Fruit fly (Drosophila melanogaster) whole organism: ENCODE data around the gene CG46339.

Experiments used
- CG8478 ChIP-seq: fragments of >200 bp; optimal IDR thresholded peaks from 2 replicates; lab custom pipeline; 2018; ENCODE audit warnings: inconsistent platforms
- Dll ChIP-seq: fragments of >200 bp; optimal IDR thresholded peaks from 2 replicates; lab custom pipeline; 2017
- EcR ChIP-seq, 2 experiments: fragments of >200 bp; optimal IDR thresholded peaks; 2 replicates each; lab custom pipeline; 2017; ENCODE audit warnings: missing biosample characterization in 2 of 2, missing genetic modification characterization in 2 of 2, missing genetic modification reagents in 2 of 2
- pan ChIP-seq: fragments of >200 bp; optimal IDR thresholded peaks from 2 replicates; lab custom pipeline; 2017
- psq ChIP-seq: fragments of >200 bp; optimal IDR thresholded peaks from 2 replicates; lab custom pipeline; 2017
- usp ChIP-seq: fragments of >200 bp; optimal IDR thresholded peaks from 2 replicates; lab custom pipeline; 2017; ENCODE audit warnings: missing biosample characterization, missing genetic modification characterization, mixed read lengths

The CG46339 gene

DNA sequence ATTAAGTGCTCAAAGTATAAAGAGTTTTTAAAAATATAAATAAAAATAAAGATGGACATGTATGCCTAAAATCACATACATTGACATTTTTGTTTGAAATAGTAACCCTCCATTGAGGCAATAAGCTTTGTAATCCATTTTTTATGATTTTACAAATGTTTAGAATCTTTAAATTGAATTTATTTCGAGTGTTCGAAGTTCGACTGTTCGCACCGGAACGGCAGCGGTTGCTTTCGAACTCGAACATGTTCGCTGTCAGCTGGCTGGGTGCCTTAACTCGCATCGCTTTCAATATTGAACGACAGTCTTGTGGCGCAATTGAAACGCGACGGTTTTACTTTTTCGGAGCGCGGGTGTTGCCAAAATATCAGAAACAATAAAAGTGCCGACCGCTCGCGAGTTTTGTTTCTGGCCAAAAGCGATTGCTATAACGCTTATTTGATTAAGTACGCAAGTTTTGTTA is at the start of gene CG46339:
Gene CG46339 (plus strand): TSS at position 299 of the 463 bp plus-strand sequence.
- TF ChIP-seq Dll (lab: Kevin White, UChicago) (no peak), usp (GFP tag; lab: Kevin White, UChicago) (no peak), CG8478 (lab: Kevin White, UChicago) (no peak), EcR (GFP tag; optimal IDR thresholded peaks at IDR 0.05; lab: Kevin White, UChicago) (no peak), psq (lab: Kevin White, UChicago) (no peak), pan (lab: Kevin White, UChicago) (no peak)

DNA sequence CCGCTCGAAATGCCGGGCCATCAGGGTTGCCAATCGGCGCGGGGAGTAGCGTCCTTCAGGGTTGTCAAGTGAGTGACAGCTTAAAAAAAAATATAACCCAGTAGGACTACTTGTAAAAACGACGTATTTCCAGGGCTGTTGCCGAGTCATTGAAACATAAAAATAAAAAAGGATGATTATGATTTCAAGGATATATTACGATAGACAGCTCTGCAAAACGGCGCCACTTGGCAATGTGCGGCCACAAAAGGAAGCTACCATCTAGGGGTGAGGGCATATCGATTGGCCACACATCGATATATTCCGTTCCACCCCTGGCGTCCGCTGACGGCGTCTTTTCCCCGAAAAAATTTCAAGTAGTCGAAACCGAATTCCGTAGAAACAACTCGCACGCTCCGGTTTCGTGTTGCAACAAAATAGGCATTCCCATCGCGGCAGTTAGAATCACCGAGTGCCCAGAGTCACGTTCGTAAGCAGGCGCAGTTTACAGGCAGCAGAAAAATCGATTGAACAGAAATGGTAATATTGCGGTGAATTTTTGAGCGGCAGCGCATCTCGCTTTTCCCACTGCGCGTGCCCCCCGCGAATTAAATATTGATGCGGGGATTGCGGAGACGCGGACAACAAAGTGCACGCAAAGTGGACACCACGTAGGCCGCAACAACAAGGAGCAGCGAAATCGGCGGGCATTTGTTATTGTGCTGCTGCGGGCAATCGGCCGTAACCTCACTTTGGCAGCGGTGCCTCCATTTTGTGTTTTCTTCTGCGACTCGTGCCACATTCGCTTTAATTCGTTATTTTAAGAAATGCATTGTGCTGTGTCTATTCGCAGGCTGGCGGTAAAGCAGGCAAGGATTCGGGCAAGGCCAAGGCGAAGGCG is 48.7 kb upstream of the CG46339 start, which contains the start of the genes ball and His2Av:
Gene ball (minus strand): TSS at position 231 of the 880 bp plus-strand sequence.
Gene His2Av (plus strand): TSS at position 353 of the 880 bp plus-strand sequence.
- TF ChIP-seq psq (lab: Kevin White, UChicago), result no peak
- TF ChIP-seq pan (lab: Kevin White, UChicago), result no peak
- no peak for TF ChIP-seq Dll (lab: Kevin White, UChicago)
- TF ChIP-seq EcR (GFP tag; optimal IDR thresholded peaks at IDR 0.05; lab: Kevin White, UChicago), result no peak
- no peak for TF ChIP-seq usp (GFP tag; lab: Kevin White, UChicago)
- no peak for TF ChIP-seq CG8478 (lab: Kevin White, UChicago)

DNA sequence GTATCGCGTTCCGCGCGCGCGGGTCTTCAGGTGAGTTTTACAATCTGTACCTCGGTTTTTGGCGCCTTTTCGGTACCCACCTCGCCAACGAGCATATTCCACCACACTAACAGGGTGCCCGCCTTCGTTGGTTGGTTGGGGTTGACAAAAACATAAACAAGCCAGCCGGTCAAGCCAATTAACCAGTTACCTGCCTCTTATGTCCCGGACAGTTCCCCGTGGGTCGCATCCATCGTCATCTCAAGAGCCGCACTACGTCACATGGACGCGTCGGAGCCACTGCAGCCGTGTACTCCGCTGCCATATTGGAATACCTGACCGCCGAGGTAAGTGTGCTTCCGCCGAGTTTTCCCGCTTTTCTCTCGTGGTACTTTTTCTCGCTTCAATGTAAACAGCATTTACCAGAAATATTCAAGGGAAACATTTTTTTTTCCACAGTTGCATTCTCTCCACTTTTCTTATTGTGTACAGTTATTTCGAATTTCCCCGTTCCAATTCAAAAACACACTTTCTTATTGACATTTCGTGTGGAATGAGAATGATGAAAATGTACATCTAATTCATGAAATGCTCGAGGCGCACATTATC is 48.0 kb upstream of the CG46339 start:
- no peak for TF ChIP-seq Dll (lab: Kevin White, UChicago)
- TF ChIP-seq pan (lab: Kevin White, UChicago), result no peak
- no peak for TF ChIP-seq EcR (GFP tag; optimal IDR thresholded peaks at IDR 0.05; lab: Kevin White, UChicago)
- TF ChIP-seq usp (GFP tag; lab: Kevin White, UChicago), result no peak
- no peak for TF ChIP-seq CG8478 (lab: Kevin White, UChicago)
- no peak for TF ChIP-seq psq (lab: Kevin White, UChicago)

DNA sequence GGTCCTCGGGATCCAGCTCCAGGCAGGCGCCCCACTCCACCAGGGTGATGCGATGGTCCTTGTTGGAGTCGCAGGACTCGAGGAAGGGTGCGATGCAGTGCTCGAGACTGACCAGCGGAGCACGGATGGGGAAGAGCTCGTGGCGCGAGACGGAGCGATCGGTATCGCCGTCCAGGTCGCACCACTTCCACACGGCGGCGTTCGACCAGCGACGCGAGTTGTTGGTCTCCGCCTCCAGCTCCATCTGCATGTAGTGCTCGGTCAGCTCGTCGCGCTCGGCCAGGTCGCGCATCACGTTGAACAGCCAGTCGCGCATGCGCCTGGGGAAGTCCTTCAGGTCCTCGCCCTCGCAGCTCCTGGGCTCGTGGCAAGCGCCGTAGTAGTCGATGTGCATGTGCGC is 46.1 kb upstream of the CG46339 start:
- TF ChIP-seq EcR (GFP tag; optimal IDR thresholded peaks at IDR 0.05; lab: Kevin White, UChicago) (no peak), usp (GFP tag; lab: Kevin White, UChicago) (no peak), CG8478 (lab: Kevin White, UChicago) (no peak), psq (lab: Kevin White, UChicago) (no peak), Dll (lab: Kevin White, UChicago) (no peak), pan (lab: Kevin White, UChicago) (no peak)

DNA sequence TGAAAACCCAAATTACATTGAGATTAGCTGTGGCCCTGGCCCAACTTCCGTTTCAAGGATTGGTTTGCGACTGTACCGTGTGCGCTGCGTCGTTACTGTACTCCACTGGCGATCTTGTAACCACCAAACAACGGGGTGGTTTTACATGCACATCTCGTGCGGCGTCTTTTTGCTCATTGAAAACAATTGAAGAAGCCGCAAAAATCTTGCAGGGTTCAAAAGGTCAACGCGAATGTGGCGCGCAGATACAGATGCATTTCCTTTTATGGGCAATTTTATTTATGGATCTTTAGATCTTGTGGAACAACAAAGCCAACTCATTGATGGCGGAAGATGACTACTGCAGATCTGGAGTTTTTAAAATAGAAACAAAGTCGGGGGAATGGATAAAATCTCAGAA is 45.1 kb upstream of the CG46339 start:
- TF ChIP-seq CG8478 (lab: Kevin White, UChicago) (no peak), Dll (lab: Kevin White, UChicago) (no peak), psq (lab: Kevin White, UChicago) (no peak)

DNA sequence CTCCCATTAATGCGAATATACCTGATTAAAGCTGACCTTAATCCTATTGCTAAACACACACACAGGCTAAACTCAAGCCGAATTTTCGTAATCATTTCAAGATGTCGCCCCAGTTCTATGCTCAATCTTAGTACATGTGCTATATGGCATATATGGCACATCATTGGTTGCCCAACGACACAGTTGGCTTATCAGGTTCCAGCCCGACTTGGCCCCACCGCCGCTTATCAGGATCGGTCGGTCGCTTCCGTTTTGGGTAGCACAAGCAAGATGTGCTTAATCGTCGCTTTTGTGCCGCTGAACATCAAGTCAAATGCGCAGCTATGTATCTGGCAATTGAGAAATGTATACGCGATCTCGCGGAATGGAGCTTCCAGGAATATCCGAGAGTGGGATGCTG is 44.5 kb upstream of the CG46339 start:
- no peak for TF ChIP-seq Dll (lab: Kevin White, UChicago)
- TF ChIP-seq EcR (GFP tag; optimal IDR thresholded peaks at IDR 0.05; lab: Kevin White, UChicago), result no peak
- no peak for TF ChIP-seq pan (lab: Kevin White, UChicago)
- TF ChIP-seq CG8478 (lab: Kevin White, UChicago), result no peak
- no peak for TF ChIP-seq usp (GFP tag; lab: Kevin White, UChicago)
- no peak for TF ChIP-seq psq (lab: Kevin White, UChicago)

DNA sequence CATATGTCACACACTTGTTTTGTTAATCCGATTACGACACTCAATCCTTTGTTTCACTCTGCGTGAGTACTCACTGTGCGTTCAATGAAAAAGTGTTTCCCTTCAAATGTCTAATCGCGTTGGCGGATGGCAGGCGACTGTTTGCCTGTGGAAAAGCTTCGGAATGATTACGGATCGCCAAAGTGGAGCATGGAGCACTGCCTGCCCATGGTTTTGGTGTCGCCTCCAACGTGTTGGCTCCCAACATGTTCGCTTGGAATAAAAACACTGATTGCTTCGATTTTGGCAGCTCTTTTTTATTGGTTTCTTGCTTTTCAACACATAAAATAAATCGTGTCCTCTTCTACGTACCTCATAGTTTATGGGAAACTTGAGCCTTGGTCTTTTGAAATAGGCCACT is 43.7 kb upstream of the CG46339 start, which contains the start of gene SPARC:
Gene SPARC (minus strand): TSS at position 144 of the 400 bp plus-strand sequence.
- TF ChIP-seq psq (lab: Kevin White, UChicago), result no peak
- TF ChIP-seq CG8478 (lab: Kevin White, UChicago), result no peak
- TF ChIP-seq pan (lab: Kevin White, UChicago), result no peak
- TF ChIP-seq EcR (GFP tag; optimal IDR thresholded peaks at IDR 0.05; lab: Kevin White, UChicago), result no peak
- no peak for TF ChIP-seq usp (GFP tag; lab: Kevin White, UChicago)
- TF ChIP-seq Dll (lab: Kevin White, UChicago), result no peak

DNA sequence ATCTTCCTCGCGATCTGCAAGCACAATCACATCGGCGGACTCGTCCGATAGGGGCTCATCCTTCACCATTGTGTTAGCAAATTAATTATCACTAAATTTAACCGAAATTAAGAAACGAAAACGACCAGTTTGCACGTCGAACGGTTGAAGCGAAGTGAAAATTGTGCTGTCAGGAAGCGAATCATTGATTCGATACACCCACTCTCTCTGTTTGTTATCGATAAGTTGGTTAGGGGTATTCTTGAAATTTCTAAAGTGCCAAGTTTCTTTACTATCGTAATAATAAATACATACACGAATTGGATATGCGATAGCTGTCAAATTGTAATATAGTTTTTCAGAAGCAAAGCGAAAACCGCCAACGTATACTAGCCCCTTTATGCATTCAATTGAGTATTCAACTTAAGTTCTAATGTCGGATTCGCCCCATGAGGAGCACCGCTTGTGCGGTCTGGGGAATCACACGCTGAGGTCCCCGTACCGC is 40.0 kb upstream of the CG46339 start, which contains the start of gene Rb97D:
Gene Rb97D (minus strand): TSS at position 199 of the 484 bp plus-strand sequence.
- TF ChIP-seq pan (lab: Kevin White, UChicago) (no peak), psq (lab: Kevin White, UChicago) (no peak), EcR (GFP tag; optimal IDR thresholded peaks at IDR 0.05; lab: Kevin White, UChicago) (no peak), CG8478 (lab: Kevin White, UChicago) (no peak), usp (GFP tag; lab: Kevin White, UChicago) (no peak), Dll (lab: Kevin White, UChicago) (no peak)

DNA sequence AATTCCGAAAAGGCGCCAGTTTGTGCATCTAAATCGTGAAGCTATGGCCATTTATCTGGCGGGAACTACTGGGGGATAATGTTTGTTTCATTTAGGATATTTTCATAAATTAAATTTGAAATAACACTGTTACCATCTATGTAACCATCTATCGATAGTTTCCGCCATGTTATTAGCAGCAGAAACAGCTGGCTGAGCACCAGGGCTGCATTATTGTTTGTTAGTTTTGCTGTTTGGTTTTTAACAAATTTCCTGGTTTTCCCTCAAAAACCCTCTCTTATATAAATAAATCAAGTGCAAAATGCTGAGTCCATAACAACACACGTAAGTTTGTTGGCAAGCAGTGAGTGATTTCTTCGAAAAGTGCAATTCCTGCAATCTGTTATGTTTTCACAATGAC is 39.1 kb upstream of the CG46339 start, which contains the start of gene CG5500:
Gene CG5500 (plus strand): TSS at position 199 of the 400 bp plus-strand sequence.
- TF ChIP-seq psq (lab: Kevin White, UChicago) (no peak), EcR (GFP tag; optimal IDR thresholded peaks at IDR 0.05; lab: Kevin White, UChicago) (no peak), CG8478 (lab: Kevin White, UChicago) (no peak), pan (lab: Kevin White, UChicago) (no peak), usp (GFP tag; lab: Kevin White, UChicago) (no peak), Dll (lab: Kevin White, UChicago) (no peak)

DNA sequence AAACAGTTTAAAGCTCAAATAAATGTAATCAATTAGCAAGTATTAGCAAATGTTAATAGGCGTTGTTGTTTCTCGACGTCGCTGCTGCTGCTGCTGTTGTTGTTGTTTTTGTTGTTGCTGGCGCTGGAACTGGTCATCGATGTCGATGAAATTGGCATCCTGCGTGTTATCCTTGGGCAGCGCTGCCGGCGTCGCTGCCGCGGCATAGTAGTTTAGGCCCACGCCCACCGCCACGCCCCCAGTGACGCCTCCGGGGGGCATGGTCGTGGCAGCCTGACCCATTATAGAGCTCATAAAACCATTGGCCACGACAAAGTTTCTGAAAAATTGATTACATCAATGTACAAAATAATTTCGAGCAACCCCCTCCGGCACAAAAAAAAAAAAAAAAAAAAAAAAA is 38.7 kb upstream of the CG46339 start:
- no peak for TF ChIP-seq usp (GFP tag; lab: Kevin White, UChicago)
- no peak for TF ChIP-seq EcR (GFP tag; optimal IDR thresholded peaks at IDR 0.05; lab: Kevin White, UChicago)
- TF ChIP-seq pan (lab: Kevin White, UChicago), result no peak
- TF ChIP-seq CG8478 (lab: Kevin White, UChicago), result no peak
- TF ChIP-seq Dll (lab: Kevin White, UChicago), result no peak
- TF ChIP-seq psq (lab: Kevin White, UChicago), result no peak
